Fruit fly (Drosophila melanogaster) whole organism, pupa: ENCODE results near the gene fend.

Experiments
- CG12605 ChIP-seq: fragments of 200-800 bp; sonication (Bioruptor generic); IDR thresholded peaks from 2 replicates; pipeline ENCODE4 v1.3.6; 2022; ENCODE audit warnings: missing biosample characterization, missing genetic modification characterization
- CG17806 ChIP-seq: fragments of 200-800 bp; sonication (Bioruptor generic); optimal IDR thresholded peaks from 2 replicates; lab custom pipeline; 2018; ENCODE audit warnings: missing biosample characterization, mild to moderate bottlenecking, missing genetic modification characterization, moderate library complexity
- CG4496 ChIP-seq: fragments of 200-800 bp; sonication (Bioruptor generic); IDR thresholded peaks from 3 replicates; pipeline ENCODE4 v1.3.6; 2022; ENCODE audit warnings: missing biosample characterization, missing genetic modification characterization
- CG8159 ChIP-seq: fragments of 200-800 bp; sonication (Bioruptor generic); optimal IDR thresholded peaks from 3 replicates; lab custom pipeline; 2018; ENCODE audit warnings: missing biosample characterization, mild to moderate bottlenecking, missing genetic modification characterization, moderate library complexity
- CG8301 ChIP-seq: fragments of 200-800 bp; sonication (Bioruptor generic); optimal IDR thresholded peaks from 2 replicates; lab custom pipeline; 2018; ENCODE audit warnings: missing biosample characterization, mild to moderate bottlenecking, missing genetic modification characterization
- D1 ChIP-seq: fragments of 200-800 bp; sonication (Bioruptor generic); optimal IDR thresholded peaks from 2 replicates; lab custom pipeline; 2018; ENCODE audit warnings: missing biosample characterization, mild to moderate bottlenecking, missing genetic modification characterization, moderate library complexity
- EcR ChIP-seq: fragments of 200-800 bp; sonication (Bioruptor generic); optimal IDR thresholded peaks from 3 replicates; lab custom pipeline; 2019; ENCODE audit warnings: missing biosample characterization, missing genetic modification characterization, mild to moderate bottlenecking, moderate library complexity, missing genetic modification reagents

- no peak for TF ChIP-seq CG8301
- TF ChIP-seq CG8159: no peak
- TF ChIP-seq CG4496 (GFP tag; lab: Robert Waterston, UW): no peak
- TF ChIP-seq D1: no peak
- no peak for TF ChIP-seq CG12605
- no peak for TF ChIP-seq EcR (GFP tag; lab: Kevin White, UChicago)
- no peak for TF ChIP-seq CG17806 (tag; lab: Kevin White, UChicago)
These were observed 5.5 kb downstream of the fend start for dm6 chrX:9129436-9129835.
